Worm (Caenorhabditis elegans): ENCODE measurements around the gene K10B2.4.

ce11 chrII:6345195-6346158 lies 15.3 kb downstream of the K10B2.4 start, which contains the start of gene C32D5.8:
- no peak for TF ChIP-seq ztf-29 (GFP tag; IDR thresholded peaks at IDR 0.05)
- no peak for TF ChIP-seq T22C8.4 (GFP tag; IDR thresholded peaks at IDR 0.05)
- TF ChIP-seq ref-1 (GFP tag; conservative IDR thresholded peaks at IDR 0.05) = no peak
- TF ChIP-seq cog-1 (tag; optimal IDR thresholded peaks at IDR 0.05) = no peak
- TF ChIP-seq flt-1 (GFP tag; IDR thresholded peaks at IDR 0.05) = no peak

Data from whole organism, midembryonic.